Fruit fly (Drosophila melanogaster): Measurements from ENCODE around the gene CG4928.

The CG4928 gene

dm6 chrX:16966532-16966931, 53.6 kb downstream of the CG4928 start:
- TF ChIP-seq foxo (GFP tag; optimal IDR thresholded peaks at IDR 0.05) (peak in 1 of 2 experiments; percentile 59), OdsH (GFP tag; optimal IDR thresholded peaks at IDR 0.05) (peak; percentile 46), GATAd (GFP tag; optimal IDR thresholded peaks at IDR 0.05) (no peak), ey (GFP tag; optimal IDR thresholded peaks at IDR 0.05) (peak; percentile 59), Sp1 (GFP tag; optimal IDR thresholded peaks at IDR 0.05) (peak; percentile 50), sage (GFP tag; optimal IDR thresholded peaks at IDR 0.05) (no peak), Rel (GFP tag; optimal IDR thresholded peaks at IDR 0.05) (no peak), Rel (tag; optimal IDR thresholded peaks at IDR 0.05) (no peak), jim (GFP tag; optimal IDR thresholded peaks at IDR 0.05) (no peak), dmrt93B (GFP tag; optimal IDR thresholded peaks at IDR 0.05) (no peak), Hnf4 (GFP tag; optimal IDR thresholded peaks at IDR 0.05) (peak; percentile 31), sv (GFP tag; optimal IDR thresholded peaks at IDR 0.05) (no peak), woc (GFP tag; optimal IDR thresholded peaks at IDR 0.05) (peak; percentile 34), CG32264 (GFP tag; optimal IDR thresholded peaks at IDR 0.05) (no peak), fru (GFP tag; optimal IDR thresholded peaks at IDR 0.05) (peak; percentile 33), psq (GFP tag; optimal IDR thresholded peaks at IDR 0.05) (peak; percentile 20), brk (GFP tag; optimal IDR thresholded peaks at IDR 0.05) (no peak), Dif (GFP tag; optimal IDR thresholded peaks at IDR 0.05; ENCODE audit: partially characterized antibody) (no peak), Hr78 (GFP tag; optimal IDR thresholded peaks at IDR 0.05) (no peak), HLH106 (tag; optimal IDR thresholded peaks at IDR 0.05) (peak; percentile 57), CG9705 (GFP tag; optimal IDR thresholded peaks at IDR 0.05) (no peak), br (GFP tag; optimal IDR thresholded peaks at IDR 0.05) (peak; percentile 54), h (GFP tag; optimal IDR thresholded peaks at IDR 0.05) (peak; percentile 72), Dfd (GFP tag; optimal IDR thresholded peaks at IDR 0.05) (no peak), Mio (GFP tag; optimal IDR thresholded peaks at IDR 0.05) (no peak), dl (GFP tag; optimal IDR thresholded peaks at IDR 0.05; ENCODE audit: insufficient read depth in 1 of 2, partially characterized antibody in 2 of 2) (no peak), dsf (GFP tag; optimal IDR thresholded peaks at IDR 0.05; ENCODE audit: borderline replicate concordance) (no peak), Hr83 (GFP tag; optimal IDR thresholded peaks at IDR 0.05; ENCODE audit: poor library complexity, severe bottlenecking) (no peak), N (GFP tag; optimal IDR thresholded peaks at IDR 0.05) (no peak), rgr (GFP tag; optimal IDR thresholded peaks at IDR 0.05) (peak; percentile 51)

dm6 chrX:16967415-16967814, 54.4 kb downstream of the CG4928 start:
- TF ChIP-seq psq (GFP tag; optimal IDR thresholded peaks at IDR 0.05) = peak; percentile 40
- TF ChIP-seq fru (GFP tag; optimal IDR thresholded peaks at IDR 0.05) = peak; percentile 62
- no peak for TF ChIP-seq Hr78 (GFP tag; optimal IDR thresholded peaks at IDR 0.05)
- TF ChIP-seq rgr (GFP tag; optimal IDR thresholded peaks at IDR 0.05) = peak; percentile 48
- TF ChIP-seq Hr83 (GFP tag; optimal IDR thresholded peaks at IDR 0.05; ENCODE audit: poor library complexity, severe bottlenecking) = peak; percentile 71
- TF ChIP-seq OdsH (GFP tag; optimal IDR thresholded peaks at IDR 0.05) = peak; percentile 56
- peak in 1 of 2 experiments; percentile 64 for TF ChIP-seq foxo (GFP tag; optimal IDR thresholded peaks at IDR 0.05)
- TF ChIP-seq Mio (GFP tag; optimal IDR thresholded peaks at IDR 0.05) = no peak
- TF ChIP-seq h (GFP tag; optimal IDR thresholded peaks at IDR 0.05) = peak; percentile 56
- TF ChIP-seq Sp1 (GFP tag; optimal IDR thresholded peaks at IDR 0.05) = peak; percentile 19
- TF ChIP-seq CG9705 (GFP tag; optimal IDR thresholded peaks at IDR 0.05) = peak; percentile 44
- TF ChIP-seq Dif (GFP tag; optimal IDR thresholded peaks at IDR 0.05; ENCODE audit: partially characterized antibody) = peak; percentile 20
- no peak for TF ChIP-seq jim (GFP tag; optimal IDR thresholded peaks at IDR 0.05)
- TF ChIP-seq dmrt93B (GFP tag; optimal IDR thresholded peaks at IDR 0.05) = peak; percentile 26
- TF ChIP-seq HLH106 (tag; optimal IDR thresholded peaks at IDR 0.05) = peak; percentile 30
- TF ChIP-seq br (GFP tag; optimal IDR thresholded peaks at IDR 0.05) = peak; percentile 53
- no peak for TF ChIP-seq Dfd (GFP tag; optimal IDR thresholded peaks at IDR 0.05)

dm6 chrX:16968148-16968823, 55.3 kb downstream of the CG4928 start, which contains the start of gene Ubr1:
TSS of gene Ubr1 (minus strand) at chrX:16968679.
- TF ChIP-seq CG9705 (GFP tag; optimal IDR thresholded peaks at IDR 0.05) = no peak
- TF ChIP-seq h (GFP tag; optimal IDR thresholded peaks at IDR 0.05) = no peak
- peak; percentile 47 to 57 for TF ChIP-seq dl (GFP tag; optimal IDR thresholded peaks at IDR 0.05; ENCODE audit: insufficient read depth in 1 of 2, partially characterized antibody in 2 of 2)
- TF ChIP-seq Dif (GFP tag; optimal IDR thresholded peaks at IDR 0.05; ENCODE audit: partially characterized antibody) = peak; percentile 80
- peak; percentile 97 for TF ChIP-seq Vsx2 (GFP tag; optimal IDR thresholded peaks at IDR 0.05; ENCODE audit: partially characterized antibody)
- peak; percentile 9 for TF ChIP-seq CrebA (GFP tag; optimal IDR thresholded peaks at IDR 0.05; ENCODE audit: borderline replicate concordance)
- no peak for TF ChIP-seq Myc (optimal IDR thresholded peaks at IDR 0.05)
- peak; percentile 1 for TF ChIP-seq Rel (GFP tag; optimal IDR thresholded peaks at IDR 0.05)
- no peak for TF ChIP-seq Rel (tag; optimal IDR thresholded peaks at IDR 0.05)
- TF ChIP-seq ey (GFP tag; optimal IDR thresholded peaks at IDR 0.05) = no peak
- TF ChIP-seq HLH106 (tag; optimal IDR thresholded peaks at IDR 0.05) = no peak
- TF ChIP-seq pan (optimal IDR thresholded peaks at IDR 0.05) = no peak
- TF ChIP-seq Hr78 (GFP tag; optimal IDR thresholded peaks at IDR 0.05) = peak; percentile 77
- TF ChIP-seq Jra (GFP tag; optimal IDR thresholded peaks at IDR 0.05) = no peak
- TF ChIP-seq dmrt93B (GFP tag; optimal IDR thresholded peaks at IDR 0.05) = no peak
- no peak for TF ChIP-seq woc (GFP tag; optimal IDR thresholded peaks at IDR 0.05)
- TF ChIP-seq Dfd (GFP tag; optimal IDR thresholded peaks at IDR 0.05) = no peak
- TF ChIP-seq Hr83 (GFP tag; optimal IDR thresholded peaks at IDR 0.05; ENCODE audit: poor library complexity, severe bottlenecking) = peak; percentile 38
- TF ChIP-seq brk (GFP tag; optimal IDR thresholded peaks at IDR 0.05) = no peak
- no peak for TF ChIP-seq GATAd (GFP tag; optimal IDR thresholded peaks at IDR 0.05)
- TF ChIP-seq N (GFP tag; optimal IDR thresholded peaks at IDR 0.05) = peak; percentile 90
- TF ChIP-seq Abd-B (GFP tag; optimal IDR thresholded peaks at IDR 0.05) = no peak
- no peak for TF ChIP-seq sage (GFP tag; optimal IDR thresholded peaks at IDR 0.05)
- TF ChIP-seq CG32264 (GFP tag; optimal IDR thresholded peaks at IDR 0.05) = no peak
- peak; percentile 19 for TF ChIP-seq Hnf4 (GFP tag; optimal IDR thresholded peaks at IDR 0.05)
- no peak for TF ChIP-seq dsf (GFP tag; optimal IDR thresholded peaks at IDR 0.05; ENCODE audit: borderline replicate concordance)
- TF ChIP-seq br (GFP tag; optimal IDR thresholded peaks at IDR 0.05) = no peak
- TF ChIP-seq usp (GFP tag; optimal IDR thresholded peaks at IDR 0.05) = no peak
- no peak for TF ChIP-seq lola (GFP tag; optimal IDR thresholded peaks at IDR 0.05)
- peak; percentile 51 for TF ChIP-seq Sp1 (GFP tag; optimal IDR thresholded peaks at IDR 0.05)
- no peak for TF ChIP-seq jim (GFP tag; optimal IDR thresholded peaks at IDR 0.05)
- TF ChIP-seq psq (GFP tag; optimal IDR thresholded peaks at IDR 0.05) = peak; percentile 22
